Fruit fly (Drosophila melanogaster) whole organism, embryonic: Measurements from ENCODE around the gene CG8907.

Experiments used
- ATbp ChIP-seq: fragments of 200-800 bp; sonication (Bioruptor generic); optimal IDR thresholded peaks from 2 replicates; lab custom pipeline; 2017; ENCODE audit warnings: missing biosample characterization, mild to moderate bottlenecking, missing genetic modification characterization, missing genetic modification reagents
- CG10274 ChIP-seq: fragments of 200-800 bp; sonication (Bioruptor generic); optimal IDR thresholded peaks from 3 replicates; lab custom pipeline; 2017; ENCODE audit warnings: missing biosample characterization, mild to moderate bottlenecking, missing genetic modification characterization
- CG11085 ChIP-seq: fragments of 200-800 bp; sonication (Bioruptor generic); IDR thresholded peaks from 2 replicates; pipeline ENCODE4 v1.3.6; 2022; ENCODE audit warnings: missing biosample characterization, missing genetic modification characterization
- CG11398 ChIP-seq: fragments of 200-800 bp; sonication (Bioruptor generic); optimal IDR thresholded peaks from 2 replicates; lab custom pipeline; 2016; ENCODE audit warnings: missing biosample characterization, missing genetic modification characterization
- CG12155 ChIP-seq: fragments of 200-800 bp; sonication (Bioruptor generic); optimal IDR thresholded peaks from 3 replicates; lab custom pipeline; 2016; ENCODE audit warnings: missing biosample characterization, missing genetic modification characterization
- CG12769 ChIP-seq: fragments of 200-800 bp; sonication (Bioruptor generic); optimal IDR thresholded peaks from 2 replicates; lab custom pipeline; 2019; ENCODE audit warnings: missing biosample characterization, mild to moderate bottlenecking, missing genetic modification characterization, moderate library complexity
- CG13775 ChIP-seq: fragments of 200-800 bp; sonication (Bioruptor generic); optimal IDR thresholded peaks from 3 replicates; lab custom pipeline; 2017; ENCODE audit warnings: missing biosample characterization, mild to moderate bottlenecking, missing genetic modification characterization
- CG14014 ChIP-seq: fragments of 200-800 bp; sonication (Bioruptor generic); IDR thresholded peaks from 2 replicates; pipeline ENCODE4 v1.3.6; 2022; ENCODE audit warnings: missing biosample characterization, missing genetic modification characterization
- CG15073 ChIP-seq: fragments of 200-800 bp; sonication (Bioruptor generic); optimal IDR thresholded peaks from 2 replicates; lab custom pipeline; 2016; ENCODE audit warnings: missing biosample characterization, missing genetic modification characterization
- CG15269 ChIP-seq: fragments of 200-800 bp; sonication (Bioruptor generic); optimal IDR thresholded peaks from 2 replicates; lab custom pipeline; 2018; ENCODE audit warnings: missing biosample characterization, mild to moderate bottlenecking, missing genetic modification characterization, moderate library complexity
- CG16779 ChIP-seq: fragments of 200-800 bp; sonication (Bioruptor generic); IDR thresholded peaks from 2 replicates; pipeline ENCODE4 v1.3.6; 2022; ENCODE audit warnings: missing biosample characterization, missing genetic modification characterization
- CG17385 ChIP-seq: fragments of 200-800 bp; sonication (Bioruptor generic); optimal IDR thresholded peaks from 3 replicates; lab custom pipeline; 2018; ENCODE audit warnings: missing biosample characterization, mild to moderate bottlenecking, missing genetic modification characterization
- CG2199 ChIP-seq: fragments of 200-800 bp; sonication (Bioruptor generic); IDR thresholded peaks from 3 replicates; pipeline ENCODE4 v1.3.6; 2022; ENCODE audit warnings: missing biosample characterization, missing genetic modification characterization
- CG2678 ChIP-seq: fragments of 200-800 bp; sonication (Bioruptor generic); optimal IDR thresholded peaks from 3 replicates; lab custom pipeline; 2019; ENCODE audit warnings: missing biosample characterization, mild to moderate bottlenecking, missing genetic modification characterization, moderate library complexity
- CG31441 ChIP-seq: fragments of 200-800 bp; sonication (Bioruptor generic); IDR thresholded peaks from 2 replicates; pipeline ENCODE4 v1.3.6; 2022; ENCODE audit warnings: missing biosample characterization, missing genetic modification characterization
- CG32532 ChIP-seq: fragments of 200-800 bp; sonication (Bioruptor generic); IDR thresholded peaks from 2 replicates; pipeline ENCODE4 v1.3.6; 2022; ENCODE audit warnings: missing biosample characterization, missing genetic modification characterization
- CG3407 ChIP-seq: fragments of 200-800 bp; sonication (Bioruptor generic); optimal IDR thresholded peaks from 2 replicates; lab custom pipeline; 2018; ENCODE audit warnings: missing biosample characterization, mild to moderate bottlenecking, missing genetic modification characterization
- CG6689 ChIP-seq: fragments of 200-800 bp; sonication (Bioruptor generic); IDR thresholded peaks from 2 replicates; pipeline ENCODE4 v1.3.6; 2022; ENCODE audit warnings: missing biosample characterization, missing genetic modification characterization
- CG6765 ChIP-seq: fragments of 200-800 bp; sonication (Bioruptor generic); optimal IDR thresholded peaks from 3 replicates; lab custom pipeline; 2017; ENCODE audit warnings: missing biosample characterization, mild to moderate bottlenecking, missing genetic modification characterization
- CG8290 ChIP-seq, 3 experiments: fragments of 200-800 bp; sonication (Bioruptor generic); optimal IDR thresholded peaks; 2 replicates each; lab custom pipeline; 2016 to 2019; ENCODE audit warnings: missing biosample characterization in 3 of 3, missing genetic modification characterization in 3 of 3, mild to moderate bottlenecking in 2 of 3, moderate library complexity in 1 of 3
- CG9437 ChIP-seq: fragments of 200-800 bp; sonication (Bioruptor generic); optimal IDR thresholded peaks from 2 replicates; lab custom pipeline; 2018; ENCODE audit warnings: missing biosample characterization, mild to moderate bottlenecking, missing genetic modification characterization
- CG9727 ChIP-seq: fragments of 200-800 bp; sonication (Bioruptor generic); optimal IDR thresholded peaks from 3 replicates; lab custom pipeline; 2017; ENCODE audit warnings: missing biosample characterization, mild to moderate bottlenecking, missing genetic modification characterization
- CHES-1-like ChIP-seq: fragments of 200-800 bp; sonication (Bioruptor generic); optimal IDR thresholded peaks from 2 replicates; lab custom pipeline; 2016; ENCODE audit warnings: missing biosample characterization, missing genetic modification characterization
- CkIIα-i1 ChIP-seq: fragments of 200-800 bp; sonication (Bioruptor generic); IDR thresholded peaks from 2 replicates; pipeline ENCODE4 v1.3.6; 2022; ENCODE audit warnings: missing biosample characterization, missing genetic modification characterization
- Dad ChIP-seq: fragments of 200-800 bp; sonication (Bioruptor generic); optimal IDR thresholded peaks from 3 replicates; lab custom pipeline; 2016; ENCODE audit warnings: missing biosample characterization, missing genetic modification characterization
- Jarid2 ChIP-seq: fragments of 200-800 bp; sonication (Bioruptor generic); optimal IDR thresholded peaks from 3 replicates; lab custom pipeline; 2017; ENCODE audit warnings: mild to moderate bottlenecking, missing biosample characterization, missing genetic modification reagents, missing genetic modification characterization
- MBD-R2 ChIP-seq: fragments of 200-800 bp; sonication (Bioruptor generic); IDR thresholded peaks from 2 replicates; pipeline ENCODE4 v1.3.6; 2022; ENCODE audit warnings: missing biosample characterization, missing genetic modification characterization
- Max ChIP-seq: fragments of 200-800 bp; sonication (Bioruptor generic); optimal IDR thresholded peaks from 2 replicates; lab custom pipeline; 2016; ENCODE audit warnings: missing biosample characterization, mild to moderate bottlenecking, missing genetic modification characterization
- Nf-YC ChIP-seq: fragments of 200-800 bp; optimal IDR thresholded peaks from 3 replicates; lab custom pipeline; 2019; ENCODE audit warnings: missing biosample characterization, mild to moderate bottlenecking, missing genetic modification characterization, moderate library complexity
- Xrp1 ChIP-seq: fragments of 200-800 bp; sonication (Bioruptor generic); IDR thresholded peaks from 2 replicates; pipeline ENCODE4 v1.3.6; 2022; ENCODE audit warnings: missing biosample characterization, missing genetic modification characterization
- ac ChIP-seq: fragments of 200-800 bp; sonication (Bioruptor generic); optimal IDR thresholded peaks from 3 replicates; lab custom pipeline; 2017; ENCODE audit warnings: missing biosample characterization, mild to moderate bottlenecking, missing genetic modification characterization
- bigmax ChIP-seq: fragments of 200-800 bp; sonication (Bioruptor generic); optimal IDR thresholded peaks from 2 replicates; lab custom pipeline; 2018; ENCODE audit warnings: missing biosample characterization, mild to moderate bottlenecking, missing genetic modification characterization
- dan ChIP-seq: fragments of 200-800 bp; sonication (Bioruptor generic); IDR thresholded peaks from 2 replicates; pipeline ENCODE4 v1.3.6; 2022; ENCODE audit warnings: missing biosample characterization, missing genetic modification characterization
- disco-r ChIP-seq: fragments of 200-800 bp; sonication (Bioruptor generic); optimal IDR thresholded peaks from 2 replicates; lab custom pipeline; 2016; ENCODE audit warnings: missing biosample characterization, missing genetic modification characterization
- emc ChIP-seq: fragments of 200-800 bp; sonication (Bioruptor generic); optimal IDR thresholded peaks from 2 replicates; lab custom pipeline; 2016; ENCODE audit warnings: missing biosample characterization, missing genetic modification characterization
- fd102C ChIP-seq: fragments of 200-800 bp; sonication (Bioruptor generic); optimal IDR thresholded peaks from 2 replicates; lab custom pipeline; 2018; ENCODE audit warnings: missing biosample characterization, mild to moderate bottlenecking, missing genetic modification characterization, moderate library complexity
- gcm ChIP-seq: fragments of 200-800 bp; sonication (Bioruptor generic); optimal IDR thresholded peaks from 2 replicates; lab custom pipeline; 2019; ENCODE audit warnings: missing biosample characterization, mild to moderate bottlenecking, missing genetic modification characterization, moderate library complexity
- hb ChIP-seq: fragments of 200-800 bp; sonication (Bioruptor generic); IDR thresholded peaks from 3 replicates; pipeline ENCODE4 v1.3.6; 2022; ENCODE audit warnings: missing biosample characterization, missing genetic modification characterization; ENCODE audit not compliant: partially characterized antibody
- hth ChIP-seq: fragments of >200 bp; optimal IDR thresholded peaks from 2 replicates; lab custom pipeline; 2017; ENCODE audit warnings: inconsistent platforms
- ken ChIP-seq: fragments of 200-800 bp; sonication (Bioruptor generic); IDR thresholded peaks from 3 replicates; pipeline ENCODE4 v1.3.6; 2022; ENCODE audit warnings: missing biosample characterization, missing genetic modification characterization
- luna ChIP-seq: fragments of 200-800 bp; sonication (Bioruptor generic); optimal IDR thresholded peaks from 2 replicates; lab custom pipeline; 2016; ENCODE audit warnings: missing biosample characterization, missing genetic modification characterization
- nmo ChIP-seq: fragments of 200-800 bp; sonication (Bioruptor generic); optimal IDR thresholded peaks from 2 replicates; lab custom pipeline; 2018; ENCODE audit warnings: missing biosample characterization, mild to moderate bottlenecking, missing genetic modification characterization, moderate library complexity
- pita ChIP-seq: fragments of 200-800 bp; sonication (Bioruptor generic); optimal IDR thresholded peaks from 2 replicates; lab custom pipeline; 2017; ENCODE audit warnings: missing biosample characterization, mild to moderate bottlenecking, missing genetic modification characterization
- pros ChIP-seq: fragments of 200-800 bp; sonication (Bioruptor generic); optimal IDR thresholded peaks from 3 replicates; lab custom pipeline; 2019; ENCODE audit warnings: missing biosample characterization, mild to moderate bottlenecking, missing genetic modification characterization, moderate library complexity
- sc ChIP-seq, 3 experiments: fragments of >200 bp in 2 of 3; fragments of 200-800 bp in 1 of 3; sonication (Bioruptor generic) in 1 of 3; optimal IDR thresholded peaks; 2 replicates in 2 of 3; 3 replicates in 1 of 3; lab custom pipeline; 2017; ENCODE audit warnings: mild to moderate bottlenecking in 1 of 3, missing biosample characterization in 1 of 3, missing genetic modification characterization in 1 of 3, missing genetic modification reagents in 1 of 3
- sd ChIP-seq: fragments of 200-800 bp; sonication (Bioruptor generic); optimal IDR thresholded peaks from 3 replicates; lab custom pipeline; 2018; ENCODE audit warnings: missing biosample characterization, mild to moderate bottlenecking, missing genetic modification characterization, moderate library complexity
- sens-2 ChIP-seq: fragments of 200-800 bp; sonication (Bioruptor generic); IDR thresholded peaks from 2 replicates; pipeline ENCODE4 v1.3.6; 2022; ENCODE audit warnings: missing biosample characterization, missing genetic modification characterization
- sqz ChIP-seq: fragments of 200-800 bp; sonication (Bioruptor generic); optimal IDR thresholded peaks from 3 replicates; lab custom pipeline; 2018; ENCODE audit warnings: missing biosample characterization, mild to moderate bottlenecking, missing genetic modification characterization
- unc-4 ChIP-seq: fragments of 200-800 bp; sonication (Bioruptor generic); IDR thresholded peaks from 2 replicates; pipeline ENCODE4 v1.3.6; 2022; ENCODE audit warnings: missing biosample characterization, missing genetic modification characterization; ENCODE audit not compliant: partially characterized antibody
- yki ChIP-seq: fragments of >200 bp; optimal IDR thresholded peaks from 3 replicates; lab custom pipeline; 2018
- z ChIP-seq: fragments of 200-800 bp; sonication (Bioruptor generic); IDR thresholded peaks from 3 replicates; pipeline ENCODE4 v1.3.6; 2022; ENCODE audit warnings: missing biosample characterization, missing genetic modification characterization

CG8907 gene

dm6 chr3R:17020956-17021355 is 12.9 kb downstream of the CG8907 start, which contains the start of gene Adsl (continued):
- peak; percentile 81 for TF ChIP-seq CG13775
- TF ChIP-seq CG10274 (GFP tag; lab: Kevin White, UChicago), result peak; percentile 34
- TF ChIP-seq ac (GFP tag; lab: Kevin White, UChicago), result peak; percentile 73
- no peak for TF ChIP-seq CG12769 (tag; lab: Kevin White, UChicago)
- TF ChIP-seq Jarid2 (GFP tag; lab: Kevin White, UChicago), result peak; percentile 60
- TF ChIP-seq CG8290 (GFP tag; optimal IDR thresholded peaks at IDR 0.05; lab: Kevin White, UChicago), result no peak
- TF ChIP-seq CG8290 (tag; optimal IDR thresholded peaks at IDR 0.05; lab: Kevin White, UChicago), result peak in 1 of 2 experiments; percentile 3
- no peak for TF ChIP-seq CHES-1-like (GFP tag; lab: Kevin White, UChicago)
- TF ChIP-seq CG15073 (GFP tag; lab: Kevin White, UChicago), result no peak
- no peak for TF ChIP-seq pita
- no peak for TF ChIP-seq Xrp1 (GFP tag; lab: Robert Waterston, UW)
- TF ChIP-seq bigmax (GFP tag; lab: Kevin White, UChicago), result peak; percentile 54
- TF ChIP-seq hth (lab: Kevin White, UChicago), result no peak
- TF ChIP-seq fd102C (GFP tag; lab: Kevin White, UChicago), result peak; percentile 60
- TF ChIP-seq CG32532 (GFP tag; lab: Robert Waterston, UW), result peak; percentile 51; the same call in 1 of the 2 replicates
- TF ChIP-seq CG6689, result peak; percentile 31; the same call in 1 of the 2 replicates
- no peak for TF ChIP-seq emc (GFP tag; lab: Kevin White, UChicago)
- TF ChIP-seq z, result 0 out of 3 replicates have a peak, but pooled peaks have one; percentile 9
- TF ChIP-seq CG2199 (GFP tag; lab: Robert Waterston, UW), result no peak
- TF ChIP-seq pros (GFP tag; lab: Kevin White, UChicago), result no peak
- 0 out of 2 replicates have a peak, but pooled peaks have one; percentile 23 for TF ChIP-seq sens-2 (GFP tag; lab: Robert Waterston, UW)
- TF ChIP-seq CkIIα-i1 (GFP tag; lab: Robert Waterston, UW), result no peak
- peak; percentile 72 for TF ChIP-seq CG3407
- no peak for TF ChIP-seq CG15269 (tag; lab: Kevin White, UChicago)
- no peak for TF ChIP-seq disco-r
- TF ChIP-seq CG11398 (GFP tag; lab: Kevin White, UChicago), result no peak
- TF ChIP-seq MBD-R2 (GFP tag; lab: Robert Waterston, UW), result peak; percentile 71
- TF ChIP-seq sd (tag; lab: Kevin White, UChicago), result no peak
- TF ChIP-seq CG9437 (GFP tag; lab: Kevin White, UChicago), result peak; percentile 65
- TF ChIP-seq CG6765 (GFP tag; lab: Kevin White, UChicago), result peak; percentile 78
- peak; percentile 78 for TF ChIP-seq ATbp (GFP tag; lab: Kevin White, UChicago)
- no peak for TF ChIP-seq hb (GFP tag; lab: Robert Waterston, UW)
- TF ChIP-seq nmo (GFP tag; lab: Kevin White, UChicago), result peak; percentile 73
- no peak for TF ChIP-seq CG2678
- TF ChIP-seq CG14014 (GFP tag; lab: Robert Waterston, UW), result no peak
- peak; percentile 76 for TF ChIP-seq gcm (GFP tag; lab: Kevin White, UChicago)
- TF ChIP-seq unc-4, result 0 out of 2 replicates have a peak, but pooled peaks have one; percentile 29
- peak; percentile 33 for TF ChIP-seq Dad
- TF ChIP-seq sc (optimal IDR thresholded peaks at IDR 0.05; lab: Kevin White, UChicago), result no peak
- TF ChIP-seq sc (GFP tag; optimal IDR thresholded peaks at IDR 0.05; lab: Kevin White, UChicago), result peak; percentile 67
- TF ChIP-seq luna (GFP tag; lab: Kevin White, UChicago), result no peak
- TF ChIP-seq CG12155, result no peak
- no peak for TF ChIP-seq yki
- TF ChIP-seq Nf-YC (tag; lab: Kevin White, UChicago), result no peak
- peak; percentile 74 for TF ChIP-seq CG17385 (GFP tag; lab: Kevin White, UChicago)
- TF ChIP-seq CG9727, result peak; percentile 82
- TF ChIP-seq CG31441, result peak; percentile 84; the same call in 1 of the 2 replicates
- no peak for TF ChIP-seq CG11085 (GFP tag; lab: Robert Waterston, UW)
- TF ChIP-seq dan (GFP tag; lab: Robert Waterston, UW), result no peak
- no peak for TF ChIP-seq ken (GFP tag; lab: Robert Waterston, UW)
- no peak for TF ChIP-seq CG16779 (GFP tag; lab: Robert Waterston, UW)
- TF ChIP-seq Max, result peak; percentile 86
- TF ChIP-seq sqz (GFP tag; lab: Kevin White, UChicago), result no peak
